Fruit fly (Drosophila melanogaster) S2 (cell line): ENCODE data around the gene PGRP-SD.

Experiments used
- CG8478 ChIP-seq: fragments of >200 bp; optimal IDR thresholded peaks from 2 replicates; lab custom pipeline; 2018
- CTCF ChIP-seq, 2 experiments: fragments of >200 bp; optimal IDR thresholded peaks; 2 replicates each; lab custom pipeline; 2018

Gene PGRP-SD

dm6 chr3L:7650968-7651367 lies at the start of gene PGRP-SD:
TSS of gene PGRP-SD (plus strand) at chr3L:7651180.
- TF ChIP-seq CG8478 (lab: Kevin White, UChicago) (no peak), CTCF (optimal IDR thresholded peaks at IDR 0.05; lab: Kevin White, UChicago) (no peak)

DNA sequence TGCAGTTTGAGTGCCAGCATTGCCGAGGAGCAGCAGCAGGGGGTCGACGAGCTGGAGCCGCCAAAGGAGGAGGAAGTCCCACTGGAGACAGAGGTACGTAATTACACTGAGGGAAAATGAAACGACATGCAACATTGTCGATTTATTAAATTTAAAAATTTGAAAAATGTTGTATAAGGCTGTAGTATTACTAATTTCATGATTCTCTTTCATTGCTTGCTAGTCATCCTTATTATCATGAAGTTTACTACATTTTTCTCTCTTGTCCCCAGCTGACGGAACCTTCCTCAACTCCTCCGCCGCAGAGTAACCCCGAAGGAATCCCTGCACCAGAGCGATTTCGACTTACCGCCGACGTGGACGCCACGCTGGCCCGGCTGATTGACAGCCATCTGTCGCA lies 47.6 kb upstream of the PGRP-SD start:
- no peak for TF ChIP-seq CG8478 (lab: Kevin White, UChicago)
- TF ChIP-seq CTCF (optimal IDR thresholded peaks at IDR 0.05; lab: Kevin White, UChicago), result no peak

DNA sequence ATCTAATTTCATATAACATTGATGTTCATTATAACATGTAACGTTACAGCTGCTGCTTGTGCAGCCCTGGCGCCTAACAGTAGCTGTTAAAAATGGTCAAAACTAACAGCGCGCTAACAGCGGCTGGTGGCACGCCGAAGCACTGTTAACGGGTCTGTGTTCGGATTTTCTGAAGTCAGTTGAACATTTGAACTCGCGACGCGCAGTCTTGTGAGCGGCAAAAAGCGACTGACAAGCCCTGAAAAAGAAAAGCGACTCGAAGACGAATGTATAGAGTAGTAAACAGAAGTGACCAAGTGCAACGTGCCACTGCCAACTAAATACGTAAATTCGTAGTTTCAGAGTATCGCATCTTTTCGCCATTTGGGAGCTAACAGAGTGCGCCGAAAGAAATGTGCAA lies 46.1 kb upstream of the PGRP-SD start:
- no peak for TF ChIP-seq CG8478 (lab: Kevin White, UChicago)
- TF ChIP-seq CTCF (optimal IDR thresholded peaks at IDR 0.05; lab: Kevin White, UChicago), result no peak

DNA sequence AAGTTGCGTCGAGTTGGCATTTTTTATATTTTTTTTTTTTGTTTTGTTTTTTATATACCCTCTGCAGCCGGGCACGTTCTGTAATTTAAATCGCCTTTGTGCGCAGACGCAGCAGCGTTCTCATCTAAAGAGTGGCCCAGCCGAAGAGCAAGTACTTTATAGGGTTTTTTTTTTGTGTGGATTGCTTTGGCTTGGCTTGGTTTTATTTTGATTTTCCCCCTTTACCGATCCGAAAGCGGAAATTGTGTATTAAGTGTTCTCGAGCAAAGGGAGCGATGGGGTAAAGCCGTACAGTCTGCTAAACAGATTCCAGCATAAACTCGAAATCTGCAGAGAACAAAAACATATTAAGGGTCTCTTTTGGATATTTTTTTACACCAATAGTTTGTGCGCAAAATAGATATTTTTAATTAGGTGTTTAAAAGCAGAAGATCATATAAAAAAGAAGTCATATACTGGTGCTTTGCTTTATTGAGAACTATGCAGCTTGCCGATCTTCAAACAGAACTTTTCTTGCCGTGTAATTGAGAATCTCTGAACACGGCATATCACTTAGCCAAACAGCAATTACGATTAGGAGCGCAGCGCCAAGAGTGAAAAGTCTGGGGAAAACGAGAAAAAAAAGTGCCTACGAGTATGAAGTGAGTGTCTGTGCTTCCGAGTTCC lies 44.5 kb upstream of the PGRP-SD start:
- no peak for TF ChIP-seq CG8478 (lab: Kevin White, UChicago)
- no peak for TF ChIP-seq CTCF (optimal IDR thresholded peaks at IDR 0.05; lab: Kevin White, UChicago)

DNA sequence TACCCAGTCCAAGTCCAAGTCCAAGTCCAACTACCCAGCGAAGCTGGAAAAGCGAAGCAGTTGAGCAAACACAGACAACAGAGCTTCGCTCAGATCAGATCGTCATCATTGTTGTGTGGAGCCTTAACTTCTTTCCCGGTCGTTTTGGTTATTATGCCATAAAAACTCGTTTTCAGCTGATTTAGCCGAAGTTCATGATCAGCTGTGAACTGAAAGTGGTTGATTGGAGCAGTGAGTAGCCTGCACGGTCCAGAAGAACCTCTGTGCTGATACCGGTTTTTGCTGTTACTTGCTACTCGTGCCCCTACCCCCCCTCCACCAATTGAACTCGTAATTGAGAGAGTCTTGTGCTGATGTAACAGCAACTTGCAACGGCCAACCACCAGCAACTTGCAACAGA lies 40.5 kb upstream of the PGRP-SD start:
- TF ChIP-seq CTCF (optimal IDR thresholded peaks at IDR 0.05; lab: Kevin White, UChicago), result no peak
- no peak for TF ChIP-seq CG8478 (lab: Kevin White, UChicago)

DNA sequence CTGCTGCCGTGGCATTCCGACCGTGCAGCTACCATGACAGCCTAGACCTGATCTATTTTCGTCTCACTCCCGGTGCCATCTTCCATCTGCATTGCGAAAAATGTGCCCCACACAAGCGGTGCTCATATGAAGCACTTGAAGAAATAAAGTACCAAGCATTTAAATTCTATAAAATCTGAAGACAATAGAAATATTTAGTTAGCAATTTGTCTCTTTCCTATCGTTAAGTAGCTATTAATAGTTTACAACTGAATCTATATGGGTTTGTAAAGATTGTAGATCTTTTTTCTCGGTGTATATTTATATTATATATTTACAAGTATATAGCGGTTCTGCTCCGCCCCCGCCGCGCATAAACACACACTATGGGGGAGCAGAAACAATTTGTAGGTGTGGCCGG lies 39.8 kb upstream of the PGRP-SD start:
- no peak for TF ChIP-seq CG8478 (lab: Kevin White, UChicago)

- no peak for TF ChIP-seq CTCF (optimal IDR thresholded peaks at IDR 0.05; lab: Kevin White, UChicago)
- no peak for TF ChIP-seq CG8478 (lab: Kevin White, UChicago)
Observed at dm6 chr3L:7614226-7614625, 36.8 kb upstream of the PGRP-SD start.

DNA sequence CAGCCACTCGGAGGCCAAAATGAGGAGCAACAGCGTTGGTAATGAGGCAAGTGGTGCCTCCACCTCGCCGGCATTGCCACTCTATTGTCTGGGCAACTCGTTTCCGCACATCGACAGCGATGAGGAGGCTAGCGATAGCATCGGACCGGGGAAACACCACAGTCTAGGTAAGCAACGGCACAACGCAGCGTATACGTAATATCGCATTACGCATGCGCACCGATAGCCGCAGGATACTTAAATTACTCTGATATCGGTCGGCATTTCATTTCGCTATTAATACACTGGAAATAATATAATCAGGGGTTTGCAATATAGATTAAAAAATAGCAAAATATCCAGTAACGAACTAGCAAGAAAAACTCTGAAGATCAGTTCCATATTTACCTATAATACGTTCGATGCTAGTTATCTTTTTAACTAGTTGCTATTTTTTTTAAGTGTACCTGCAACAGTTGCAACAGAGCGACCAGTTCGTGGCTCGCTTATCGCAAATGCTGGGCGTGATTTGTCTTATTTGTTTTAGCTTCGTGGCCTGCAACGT lies 33.5 kb upstream of the PGRP-SD start:
- TF ChIP-seq CTCF (optimal IDR thresholded peaks at IDR 0.05; lab: Kevin White, UChicago) (no peak), CG8478 (lab: Kevin White, UChicago) (no peak)

dm6 chr3L:7624561-7624960 lies 26.4 kb upstream of the PGRP-SD start:
- no peak for TF ChIP-seq CG8478 (lab: Kevin White, UChicago)
- TF ChIP-seq CTCF (optimal IDR thresholded peaks at IDR 0.05; lab: Kevin White, UChicago), result no peak

DNA sequence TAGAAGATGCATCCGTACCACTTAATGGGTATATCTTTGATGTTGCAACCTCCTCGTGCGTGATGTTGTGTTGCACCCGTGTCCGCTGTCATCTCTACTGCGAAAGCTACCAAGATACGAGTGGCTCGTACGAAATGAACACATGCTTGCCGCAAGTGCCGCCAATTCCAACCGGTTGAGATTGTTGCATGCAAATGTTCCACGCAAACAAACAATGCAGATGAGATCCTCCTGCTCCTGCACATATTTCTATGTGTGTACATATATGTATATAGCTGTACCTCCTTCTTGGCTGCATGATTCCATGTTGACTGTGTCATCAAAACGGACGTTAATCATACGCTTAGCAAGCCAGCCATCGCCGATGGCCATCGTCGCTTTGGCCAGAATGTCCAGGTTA lies 20.9 kb upstream of the PGRP-SD start:
- TF ChIP-seq CTCF (optimal IDR thresholded peaks at IDR 0.05; lab: Kevin White, UChicago) (no peak), CG8478 (lab: Kevin White, UChicago) (no peak)

dm6 chr3L:7632540-7633263 lies 18.3 kb upstream of the PGRP-SD start:
- no peak for TF ChIP-seq CTCF (optimal IDR thresholded peaks at IDR 0.05; lab: Kevin White, UChicago)
- TF ChIP-seq CG8478 (lab: Kevin White, UChicago), result no peak

DNA sequence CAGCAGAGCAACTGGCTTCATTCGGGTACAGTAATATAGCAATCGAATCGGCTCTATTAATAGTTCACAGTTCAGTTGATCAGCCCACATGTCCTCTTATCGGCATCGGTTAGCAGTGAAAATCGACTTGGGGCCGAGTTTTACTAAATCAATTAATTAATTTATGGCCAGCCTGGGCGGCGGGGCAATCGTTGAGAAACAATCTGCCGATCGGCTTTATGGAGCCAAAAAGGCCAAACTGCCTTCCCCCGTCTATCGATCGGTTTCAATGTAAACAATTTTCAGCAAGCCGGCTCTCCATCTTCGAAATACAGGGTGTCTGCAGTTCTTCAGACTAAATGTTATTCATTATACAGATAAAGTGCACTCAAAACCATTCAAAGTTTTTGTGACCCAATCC lies 17.4 kb upstream of the PGRP-SD start:
- no peak for TF ChIP-seq CTCF (optimal IDR thresholded peaks at IDR 0.05; lab: Kevin White, UChicago)
- no peak for TF ChIP-seq CG8478 (lab: Kevin White, UChicago)

dm6 chr3L:7634743-7635469 lies 16.1 kb upstream of the PGRP-SD start:
- TF ChIP-seq CG8478 (lab: Kevin White, UChicago) (no peak), CTCF (optimal IDR thresholded peaks at IDR 0.05; lab: Kevin White, UChicago) (no peak)

- TF ChIP-seq CG8478 (lab: Kevin White, UChicago) (no peak), CTCF (optimal IDR thresholded peaks at IDR 0.05; lab: Kevin White, UChicago) (no peak)
Observed at dm6 chr3L:7639533-7639932, 11.4 kb upstream of the PGRP-SD start.

DNA sequence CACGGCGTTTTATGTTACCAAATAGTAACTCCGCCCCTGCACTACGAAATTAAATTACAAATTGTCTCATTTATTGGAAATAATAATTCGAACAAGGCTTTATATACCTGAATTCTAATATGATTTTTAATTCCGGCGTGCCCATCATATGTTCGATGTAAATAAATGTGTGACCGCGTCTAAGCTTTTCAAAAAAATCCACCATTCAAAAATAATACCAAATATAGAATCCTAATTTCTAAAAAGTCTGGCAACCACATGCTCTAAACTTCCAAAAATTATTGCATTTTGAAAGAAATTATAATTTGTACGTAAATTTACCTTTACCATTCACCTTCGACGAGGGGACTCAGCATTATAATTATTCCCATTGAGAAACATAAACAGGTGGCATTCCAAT lies 10.7 kb upstream of the PGRP-SD start, which contains the start of gene Urm1:
Gene Urm1 (minus strand): TSS at position 150 of the 400 bp plus-strand sequence.
- TF ChIP-seq CTCF (optimal IDR thresholded peaks at IDR 0.05; lab: Kevin White, UChicago) (no peak), CG8478 (lab: Kevin White, UChicago) (no peak)
